Fruit fly (Drosophila melanogaster) whole organism, embryonic: ENCODE data around the gene CG4297.

ENCODE experiments used
- Abd-B ChIP-seq: fragments of 200-800 bp; sonication (Bioruptor generic); optimal IDR thresholded peaks from 2 replicates; lab custom pipeline; 2018; ENCODE audit warnings: missing biosample characterization, mild to moderate bottlenecking, missing genetic modification characterization, moderate library complexity
- CG10267 ChIP-seq: fragments of 200-800 bp; sonication (Bioruptor generic); optimal IDR thresholded peaks from 2 replicates; lab custom pipeline; 2018; ENCODE audit warnings: missing biosample characterization, mild to moderate bottlenecking, missing genetic modification characterization, moderate library complexity
- CG10274 ChIP-seq: fragments of 200-800 bp; sonication (Bioruptor generic); optimal IDR thresholded peaks from 3 replicates; lab custom pipeline; 2017; ENCODE audit warnings: missing biosample characterization, mild to moderate bottlenecking, missing genetic modification characterization
- CG10543 ChIP-seq: fragments of 200-800 bp; sonication (Bioruptor generic); optimal IDR thresholded peaks from 3 replicates; lab custom pipeline; 2017; ENCODE audit warnings: missing biosample characterization, mild to moderate bottlenecking, missing genetic modification characterization, moderate library complexity
- CG10959 ChIP-seq: fragments of 200-800 bp; sonication (Bioruptor generic); IDR thresholded peaks from 2 replicates; pipeline ENCODE4 v1.3.6; 2022; ENCODE audit warnings: missing biosample characterization, missing genetic modification characterization
- CG11695 ChIP-seq: fragments of 200-800 bp; sonication (Bioruptor generic); IDR thresholded peaks from 3 replicates; pipeline ENCODE4 v1.3.6; 2022; ENCODE audit warnings: missing biosample characterization, missing genetic modification characterization
- CG13287 ChIP-seq: fragments of 200-800 bp; sonication (Bioruptor generic); IDR thresholded peaks from 2 replicates; pipeline ENCODE4 v1.3.6; 2022; ENCODE audit warnings: missing biosample characterization, missing genetic modification characterization; ENCODE audit not compliant: partially characterized antibody
- CG13424 ChIP-seq: fragments of 200-800 bp; sonication (Bioruptor generic); optimal IDR thresholded peaks from 2 replicates; lab custom pipeline; 2019; ENCODE audit warnings: missing biosample characterization, mild to moderate bottlenecking, missing genetic modification characterization, moderate library complexity
- CG14050 ChIP-seq: fragments of 200-800 bp; sonication (Bioruptor generic); IDR thresholded peaks from 3 replicates; pipeline ENCODE4 v1.3.6; 2022; ENCODE audit warnings: missing biosample characterization, missing genetic modification characterization
- CG15073 ChIP-seq: fragments of 200-800 bp; sonication (Bioruptor generic); optimal IDR thresholded peaks from 2 replicates; lab custom pipeline; 2016; ENCODE audit warnings: missing biosample characterization, missing genetic modification characterization
- CG15269 ChIP-seq: fragments of 200-800 bp; sonication (Bioruptor generic); optimal IDR thresholded peaks from 2 replicates; lab custom pipeline; 2018; ENCODE audit warnings: missing biosample characterization, mild to moderate bottlenecking, missing genetic modification characterization, moderate library complexity
- CG15601 ChIP-seq: fragments of 200-800 bp; sonication (Bioruptor generic); optimal IDR thresholded peaks from 3 replicates; lab custom pipeline; 2019; ENCODE audit warnings: missing biosample characterization, mild to moderate bottlenecking, missing genetic modification characterization, moderate library complexity
- CG34422 ChIP-seq: fragments of 200-800 bp; sonication (Bioruptor generic); IDR thresholded peaks from 3 replicates; pipeline ENCODE4 v1.3.6; 2022; ENCODE audit warnings: missing biosample characterization, missing genetic modification characterization
- CG43689 ChIP-seq: fragments of 200-800 bp; sonication (Bioruptor generic); IDR thresholded peaks from 2 replicates; pipeline ENCODE4 v1.3.6; 2022; ENCODE audit warnings: missing biosample characterization, missing genetic modification characterization
- CG4707 ChIP-seq: fragments of 200-800 bp; sonication (Bioruptor generic); optimal IDR thresholded peaks from 2 replicates; lab custom pipeline; 2018; ENCODE audit warnings: missing biosample characterization, mild to moderate bottlenecking, missing genetic modification characterization, moderate library complexity
- CG5245 ChIP-seq: fragments of 200-800 bp; sonication (Bioruptor generic); optimal IDR thresholded peaks from 3 replicates; lab custom pipeline; 2016; ENCODE audit warnings: missing biosample characterization, missing genetic modification characterization
- CG6175 ChIP-seq: fragments of 200-800 bp; sonication (Bioruptor generic); IDR thresholded peaks from 3 replicates; pipeline ENCODE4 v1.3.6; 2022; ENCODE audit warnings: missing biosample characterization, missing genetic modification characterization
- CG6683 ChIP-seq: fragments of 200-800 bp; sonication (Bioruptor generic); optimal IDR thresholded peaks from 2 replicates; lab custom pipeline; 2017; ENCODE audit warnings: missing biosample characterization, mild to moderate bottlenecking, missing genetic modification characterization, missing genetic modification reagents
- CG7372 ChIP-seq: fragments of 200-800 bp; sonication (Bioruptor generic); IDR thresholded peaks from 2 replicates; pipeline ENCODE4 v1.3.6; 2022; ENCODE audit warnings: missing biosample characterization, missing genetic modification characterization
- CG7963 ChIP-seq: fragments of 200-800 bp; sonication (Bioruptor generic); IDR thresholded peaks from 3 replicates; pipeline ENCODE4 v1.3.6; 2022; ENCODE audit warnings: missing biosample characterization, missing genetic modification characterization; ENCODE audit not compliant: partially characterized antibody
- CG8089 ChIP-seq: fragments of 200-800 bp; sonication (Bioruptor generic); optimal IDR thresholded peaks from 3 replicates; lab custom pipeline; 2016; ENCODE audit warnings: missing biosample characterization, missing genetic modification characterization
- Camta ChIP-seq: fragments of 200-800 bp; sonication (Bioruptor generic); optimal IDR thresholded peaks from 2 replicates; lab custom pipeline; 2016; ENCODE audit warnings: missing biosample characterization, missing genetic modification characterization
- D19B ChIP-seq: fragments of 200-800 bp; sonication (Bioruptor generic); optimal IDR thresholded peaks from 2 replicates; lab custom pipeline; 2017; ENCODE audit warnings: missing biosample characterization, mild to moderate bottlenecking, missing genetic modification characterization
- NC2β ChIP-seq: fragments of 200-800 bp; sonication (Bioruptor generic); optimal IDR thresholded peaks from 2 replicates; lab custom pipeline; 2016; ENCODE audit warnings: missing biosample characterization, missing genetic modification characterization
- Ravus ChIP-seq: fragments of 200-800 bp; sonication (Bioruptor generic); IDR thresholded peaks from 2 replicates; pipeline ENCODE4 v1.3.6; 2022; ENCODE audit warnings: missing biosample characterization, missing genetic modification characterization
- TFAM ChIP-seq: fragments of 200-800 bp; sonication (Bioruptor generic); optimal IDR thresholded peaks from 2 replicates; lab custom pipeline; 2017; ENCODE audit warnings: missing biosample characterization, missing genetic modification characterization, inconsistent platforms
- ap ChIP-seq: fragments of 200-800 bp; sonication (Bioruptor generic); IDR thresholded peaks from 2 replicates; pipeline ENCODE4 v1.3.6; 2022; ENCODE audit warnings: missing biosample characterization, missing genetic modification characterization
- ara ChIP-seq: fragments of 200-800 bp; sonication (Bioruptor generic); IDR thresholded peaks from 2 replicates; pipeline ENCODE4 v1.3.6; 2022; ENCODE audit warnings: missing biosample characterization, missing genetic modification characterization
- ase ChIP-seq: fragments of 200-800 bp; sonication (Bioruptor generic); IDR thresholded peaks from 3 replicates; pipeline ENCODE4 v1.3.6; 2022; ENCODE audit warnings: missing biosample characterization, missing genetic modification characterization
- br ChIP-seq: fragments of >200 bp; optimal IDR thresholded peaks from 2 replicates; lab custom pipeline; 2017
- bsh ChIP-seq, 2 experiments: fragments of 200-800 bp; sonication (Bioruptor generic); optimal IDR thresholded peaks; 2 replicates each; lab custom pipeline; 2017 to 2018; ENCODE audit warnings: mild to moderate bottlenecking in 2 of 2, missing biosample characterization in 2 of 2, missing genetic modification characterization in 2 of 2, moderate library complexity in 1 of 2
- chinmo ChIP-seq: fragments of 200-800 bp; sonication (Bioruptor generic); IDR thresholded peaks from 4 replicates; pipeline ENCODE4 v1.3.6; 2022; ENCODE audit warnings: missing biosample characterization, missing genetic modification characterization; ENCODE audit not compliant: partially characterized antibody
- chn ChIP-seq: fragments of 200-800 bp; sonication (Bioruptor generic); optimal IDR thresholded peaks from 2 replicates; lab custom pipeline; 2016; ENCODE audit warnings: missing biosample characterization, missing genetic modification characterization
- dati ChIP-seq: fragments of 200-800 bp; sonication (Bioruptor generic); IDR thresholded peaks from 2 replicates; pipeline ENCODE4 v1.3.6; 2022; ENCODE audit warnings: missing biosample characterization, missing genetic modification characterization
- fu2 ChIP-seq: fragments of 200-800 bp; sonication (Bioruptor generic); optimal IDR thresholded peaks from 2 replicates; lab custom pipeline; 2016; ENCODE audit warnings: missing biosample characterization, missing genetic modification characterization
- gfzf ChIP-seq: fragments of 200-800 bp; sonication (Bioruptor generic); optimal IDR thresholded peaks from 2 replicates; lab custom pipeline; 2016; ENCODE audit warnings: missing biosample characterization, mild to moderate bottlenecking, missing genetic modification characterization, moderate library complexity
- klu ChIP-seq: fragments of 200-800 bp; sonication (Bioruptor generic); IDR thresholded peaks from 2 replicates; pipeline ENCODE4 v1.3.6; 2022; ENCODE audit warnings: missing biosample characterization, missing genetic modification characterization
- lov ChIP-seq, 2 experiments: fragments of 200-800 bp in 1 of 2; fragments of >200 bp in 1 of 2; sonication (Bioruptor generic) in 1 of 2; IDR thresholded peaks in 1 of 2; optimal IDR thresholded peaks in 1 of 2; 2 replicates in 1 of 2; 3 replicates in 1 of 2; pipeline versions ENCODE4 v1.3.6 to Lab custom; 2017 to 2022; ENCODE audit warnings: missing biosample characterization in 1 of 2, missing genetic modification characterization in 1 of 2
- mam ChIP-seq: fragments of 200-800 bp; sonication (Bioruptor generic); optimal IDR thresholded peaks from 3 replicates; lab custom pipeline; 2016; ENCODE audit warnings: missing biosample characterization, missing genetic modification characterization
- nom ChIP-seq: fragments of 200-800 bp; sonication (Bioruptor generic); optimal IDR thresholded peaks from 2 replicates; lab custom pipeline; 2017; ENCODE audit warnings: missing biosample characterization, missing genetic modification characterization, mild to moderate bottlenecking, moderate library complexity, missing genetic modification reagents
- pan ChIP-seq, 4 experiments: fragments of >200 bp in 3 of 4; fragments of 200-800 bp in 1 of 4; sonication (Bioruptor generic) in 1 of 4; optimal IDR thresholded peaks in 3 of 4; IDR thresholded peaks in 1 of 4; 2 replicates each; pipeline versions ENCODE4 v1.3.6 to Lab custom; 2017 to 2022; ENCODE audit warnings: missing biosample characterization in 2 of 4, missing genetic modification characterization in 2 of 4, mixed read lengths in 1 of 4
- phol ChIP-seq: fragments of 200-800 bp; sonication (Bioruptor generic); optimal IDR thresholded peaks from 3 replicates; lab custom pipeline; 2018; ENCODE audit warnings: missing biosample characterization, mild to moderate bottlenecking, missing genetic modification characterization, moderate library complexity
- psq ChIP-seq: fragments of 200-800 bp; sonication (Bioruptor generic); optimal IDR thresholded peaks from 2 replicates; lab custom pipeline; 2017; ENCODE audit warnings: missing biosample characterization, missing genetic modification characterization
- pzg ChIP-seq: fragments of 200-800 bp; sonication (Bioruptor generic); optimal IDR thresholded peaks from 3 replicates; lab custom pipeline; 2018; ENCODE audit warnings: missing biosample characterization, mild to moderate bottlenecking, missing genetic modification characterization, moderate library complexity
- schlank ChIP-seq: fragments of 200-800 bp; sonication (Bioruptor generic); optimal IDR thresholded peaks from 2 replicates; lab custom pipeline; 2018; ENCODE audit warnings: missing biosample characterization, mild to moderate bottlenecking, missing genetic modification characterization
- shn ChIP-seq: fragments of 200-800 bp; sonication (Bioruptor generic); optimal IDR thresholded peaks from 3 replicates; lab custom pipeline; 2016; ENCODE audit warnings: missing biosample characterization, missing genetic modification characterization
- sna ChIP-seq: fragments of 200-800 bp; sonication (Bioruptor generic); IDR thresholded peaks from 2 replicates; pipeline ENCODE4 v1.3.6; 2022; ENCODE audit warnings: missing biosample characterization, missing genetic modification characterization; ENCODE audit not compliant: partially characterized antibody
- wor ChIP-seq: fragments of 200-800 bp; sonication (Bioruptor generic); IDR thresholded peaks from 2 replicates; pipeline ENCODE4 v1.3.6; 2022; ENCODE audit warnings: missing biosample characterization, missing genetic modification characterization
- z ChIP-seq: fragments of 200-800 bp; sonication (Bioruptor generic); IDR thresholded peaks from 3 replicates; pipeline ENCODE4 v1.3.6; 2022; ENCODE audit warnings: missing biosample characterization, missing genetic modification characterization

The CG4297 gene

dm6 chr2L:479483-480195 is 7.6 kb upstream of the CG4297 start, which contains the start of gene cbt (continued):
- no peak for TF ChIP-seq ase (GFP tag; lab: Robert Waterston, UW)
- TF ChIP-seq shn (GFP tag; lab: Kevin White, UChicago), result peak; percentile 99
- peak; percentile 93 for TF ChIP-seq CG10267 (tag; lab: Kevin White, UChicago)
- TF ChIP-seq CG43689 (GFP tag; lab: Robert Waterston, UW), result no peak
- peak; percentile 96 for TF ChIP-seq phol (tag; lab: Kevin White, UChicago)
- TF ChIP-seq CG6175, result no peak
- TF ChIP-seq mam (GFP tag; lab: Kevin White, UChicago), result peak; percentile 98
- TF ChIP-seq CG4707, result peak; percentile 88
- no peak for TF ChIP-seq CG13287 (GFP tag; lab: Robert Waterston, UW)
- TF ChIP-seq CG15269, result peak; percentile 98
- no peak for TF ChIP-seq dati (GFP tag; lab: Robert Waterston, UW)
- no peak for TF ChIP-seq wor (GFP tag; lab: Robert Waterston, UW)
- TF ChIP-seq Abd-B (GFP tag; lab: Kevin White, UChicago), result peak; percentile 96
- TF ChIP-seq CG7963 (GFP tag; lab: Robert Waterston, UW), result no peak
- TF ChIP-seq chn, result peak; percentile 97
- peak; percentile 81 for TF ChIP-seq CG15073 (GFP tag; lab: Kevin White, UChicago)
- TF ChIP-seq CG5245 (GFP tag; lab: Kevin White, UChicago), result peak; percentile 93
- no peak for TF ChIP-seq CG10959
- no peak for TF ChIP-seq pan (optimal IDR thresholded peaks at IDR 0.05; lab: Kevin White, UChicago)
- no peak for TF ChIP-seq pan (GFP tag; optimal IDR thresholded peaks at IDR 0.05 in 1 of 2, IDR thresholded peaks at IDR 0.05 in 1 of 2)
- peak; percentile 90 for TF ChIP-seq nom
- TF ChIP-seq CG13424 (tag; lab: Kevin White, UChicago), result peak; percentile 97
- no peak for TF ChIP-seq CG11695
- no peak for TF ChIP-seq Ravus (GFP tag; lab: Robert Waterston, UW)
- TF ChIP-seq CG6683 (GFP tag; lab: Kevin White, UChicago), result peak; percentile 96
- peak; percentile 84 for TF ChIP-seq TFAM (GFP tag; lab: Kevin White, UChicago)
- no peak for TF ChIP-seq br (lab: Kevin White, UChicago)
- peak; percentile 92 for TF ChIP-seq D19B (GFP tag; lab: Kevin White, UChicago)
- peak; percentile 97 for TF ChIP-seq fu2 (GFP tag; lab: Kevin White, UChicago)
- TF ChIP-seq sna (GFP tag; lab: Robert Waterston, UW), result no peak
- peak; percentile 98 for TF ChIP-seq Camta (GFP tag; lab: Kevin White, UChicago)
- peak; percentile 92 for TF ChIP-seq psq (GFP tag; lab: Kevin White, UChicago)
- no peak for TF ChIP-seq CG7372 (GFP tag; lab: Robert Waterston, UW)
- TF ChIP-seq lov (optimal IDR thresholded peaks at IDR 0.05; lab: Kevin White, UChicago), result no peak
- TF ChIP-seq lov (GFP tag; IDR thresholded peaks at IDR 0.05; lab: Robert Waterston, UW), result no peak
- TF ChIP-seq ap (GFP tag; lab: Robert Waterston, UW), result no peak
- no peak for TF ChIP-seq CG34422 (GFP tag; lab: Robert Waterston, UW)
- peak; percentile 96 to 97 for TF ChIP-seq bsh (GFP tag; optimal IDR thresholded peaks at IDR 0.05; lab: Kevin White, UChicago)
- TF ChIP-seq gfzf (GFP tag; lab: Kevin White, UChicago), result peak; percentile 11
- no peak for TF ChIP-seq ara (GFP tag; lab: Robert Waterston, UW)
- TF ChIP-seq NC2β (GFP tag; lab: Kevin White, UChicago), result peak; percentile 98
- no peak for TF ChIP-seq z (GFP tag; lab: Robert Waterston, UW)
- peak; percentile 30 for TF ChIP-seq pzg (GFP tag; lab: Kevin White, UChicago)
- TF ChIP-seq klu (GFP tag; lab: Robert Waterston, UW), result no peak
- TF ChIP-seq schlank, result peak; percentile 95
- peak; percentile 94 for TF ChIP-seq CG10274
- TF ChIP-seq CG15601 (tag; lab: Kevin White, UChicago), result peak; percentile 94
- TF ChIP-seq chinmo (GFP tag; lab: Robert Waterston, UW), result no peak
- peak; percentile 97 for TF ChIP-seq CG8089 (GFP tag; lab: Kevin White, UChicago)
- no peak for TF ChIP-seq CG14050 (GFP tag; lab: Robert Waterston, UW)
- TF ChIP-seq CG10543 (GFP tag; lab: Kevin White, UChicago), result peak; percentile 99
